Worm (Caenorhabditis elegans) whole organism, L1 larva: Measurements from ENCODE around the gene F15E6.6.

Experiments used
- C04F5.9 ChIP-seq: sonication (generic microtip); optimal IDR thresholded peaks from 2 replicates; lab custom pipeline; 2016; ENCODE audit warnings: missing genetic modification characterization, missing compliant biosample characterization
- F16B12.6 ChIP-seq: fragments of 150-350 bp; optimal IDR thresholded peaks from 2 replicates; lab custom pipeline; 2014; ENCODE audit warnings: missing biosample characterization, missing genetic modification characterization
- aha-1 ChIP-seq: fragments of 150-350 bp; optimal IDR thresholded peaks from 2 replicates; lab custom pipeline; 2014; ENCODE audit warnings: missing biosample characterization, missing genetic modification characterization
- alr-1 ChIP-seq: fragments of 200-800 bp; sonication (Bioruptor generic); optimal IDR thresholded peaks from 2 replicates; lab custom pipeline; 2018; ENCODE audit warnings: borderline replicate concordance, mild to moderate bottlenecking, missing genetic modification characterization, missing compliant biosample characterization
- aly-2 ChIP-seq: fragments of 150-350 bp; optimal IDR thresholded peaks from 2 replicates; lab custom pipeline; 2014; ENCODE audit warnings: missing biosample characterization, missing genetic modification characterization
- blmp-1 ChIP-seq: fragments of 150-350 bp; optimal IDR thresholded peaks from 2 replicates; lab custom pipeline; 2014; ENCODE audit warnings: missing biosample characterization, missing genetic modification characterization
- ceh-90 ChIP-seq: sonication (generic microtip); optimal IDR thresholded peaks from 2 replicates; lab custom pipeline; 2016; ENCODE audit warnings: missing genetic modification characterization, missing compliant biosample characterization
- dpl-1 ChIP-seq, 3 experiments: fragments of 150-350 bp in 2 of 3; sonication (generic microtip) in 1 of 3; optimal IDR thresholded peaks; 2 replicates each; lab custom pipeline; 2014 to 2017; ENCODE audit warnings: missing biosample characterization in 3 of 3, missing genetic modification characterization in 3 of 3, missing genetic modification reagents in 3 of 3
- dsc-1 ChIP-seq: sonication (generic microtip); optimal IDR thresholded peaks from 2 replicates; lab custom pipeline; 2016; ENCODE audit warnings: mild to moderate bottlenecking, missing genetic modification characterization, missing compliant biosample characterization
- efl-1 ChIP-seq, 4 experiments: fragments of 150-350 bp; optimal IDR thresholded peaks in 3 of 4; peaks in 1 of 4; 1 replicate in 1 of 4; 2 replicates in 3 of 4; lab custom pipeline; 2014; ENCODE audit warnings: missing biosample characterization in 2 of 4, missing genetic modification characterization in 2 of 4, missing genetic modification reagents in 2 of 4
- efl-3 ChIP-seq: fragments of 200-800 bp; sonication (Bioruptor generic); optimal IDR thresholded peaks from 2 replicates; lab custom pipeline; 2018; ENCODE audit warnings: mild to moderate bottlenecking, missing genetic modification characterization, missing compliant biosample characterization
- elt-3 ChIP-seq, 6 experiments: fragments of 150-350 bp in 1 of 6; sonication (generic microtip); optimal IDR thresholded peaks; 2 replicates each; lab custom pipeline; 2017 to 2018; ENCODE audit warnings: missing biosample characterization in 6 of 6, missing genetic modification characterization in 6 of 6, inconsistent platforms in 1 of 6
- ets-5 ChIP-seq: fragments of 200-800 bp; sonication (Bioruptor generic); IDR thresholded peaks from 2 replicates; pipeline ENCODE4 v1.3.6; 2022; ENCODE audit warnings: missing genetic modification characterization, missing compliant biosample characterization
- fkh-10 ChIP-seq: sonication (generic microtip); optimal IDR thresholded peaks from 2 replicates; lab custom pipeline; 2017; ENCODE audit warnings: missing biosample characterization, missing genetic modification reagents, missing genetic modification characterization
- fkh-4 ChIP-seq: sonication (generic microtip); optimal IDR thresholded peaks from 2 replicates; lab custom pipeline; 2016; ENCODE audit warnings: missing compliant biosample characterization, missing genetic modification characterization, borderline replicate concordance
- fkh-8 ChIP-seq: sonication (generic microtip); optimal IDR thresholded peaks from 2 replicates; lab custom pipeline; 2016; ENCODE audit warnings: mild to moderate bottlenecking, missing genetic modification characterization, missing compliant biosample characterization
- fos-1 ChIP-seq: fragments of 150-350 bp; optimal IDR thresholded peaks from 2 replicates; lab custom pipeline; 2014; ENCODE audit warnings: missing biosample characterization, missing genetic modification characterization
- grh-1 ChIP-seq: fragments of 200-800 bp; sonication (Bioruptor generic); IDR thresholded peaks from 2 replicates; pipeline ENCODE4 v1.3.6; 2022; ENCODE audit warnings: missing genetic modification reagents, missing genetic modification characterization, missing compliant biosample characterization
- hlh-4 ChIP-seq: sonication (generic microtip); optimal IDR thresholded peaks from 2 replicates; lab custom pipeline; 2016; ENCODE audit warnings: mild to moderate bottlenecking, missing genetic modification characterization, missing compliant biosample characterization
- hpl-2 ChIP-seq: fragments of 150-350 bp; optimal IDR thresholded peaks from 2 replicates; lab custom pipeline; 2014; ENCODE audit warnings: missing biosample characterization, missing genetic modification reagents, missing genetic modification characterization
- irx-1 ChIP-seq: sonication (generic microtip); optimal IDR thresholded peaks from 2 replicates; lab custom pipeline; 2016; ENCODE audit warnings: missing genetic modification characterization, missing compliant biosample characterization
- lin-13 ChIP-seq: fragments of 150-350 bp; optimal IDR thresholded peaks from 2 replicates; lab custom pipeline; 2014; ENCODE audit warnings: missing biosample characterization, missing genetic modification reagents, missing genetic modification characterization
- lin-35 ChIP-seq, 2 experiments: fragments of 150-350 bp; optimal IDR thresholded peaks; 2 replicates each; lab custom pipeline; 2014; ENCODE audit warnings: missing biosample characterization in 2 of 2, missing genetic modification characterization in 2 of 2, missing genetic modification reagents in 2 of 2
- mab-9 ChIP-seq: fragments of 200-800 bp; sonication (Bioruptor generic); IDR thresholded peaks from 2 replicates; pipeline ENCODE4 v1.3.6; 2022; ENCODE audit warnings: missing genetic modification reagents, missing genetic modification characterization, missing compliant biosample characterization
- nhr-28 ChIP-seq: fragments of 150-350 bp; optimal IDR thresholded peaks from 2 replicates; lab custom pipeline; 2014; ENCODE audit warnings: missing biosample characterization, missing genetic modification characterization
- nhr-71 ChIP-seq: sonication (generic microtip); optimal IDR thresholded peaks from 2 replicates; lab custom pipeline; 2016; ENCODE audit warnings: mild to moderate bottlenecking, missing genetic modification characterization, moderate library complexity, missing compliant biosample characterization
- nhr-76 ChIP-seq: sonication (generic microtip); optimal IDR thresholded peaks from 2 replicates; lab custom pipeline; 2017; ENCODE audit warnings: missing biosample characterization, missing genetic modification characterization
- nhr-85 ChIP-seq: sonication (generic microtip); peaks from one replicate; lab custom pipeline; 2016; ENCODE audit warnings: missing genetic modification characterization, inconsistent platforms, missing compliant biosample characterization
- pax-3 ChIP-seq: fragments of 200-800 bp; sonication (Bioruptor generic); optimal IDR thresholded peaks from 2 replicates; lab custom pipeline; 2018; ENCODE audit warnings: mild to moderate bottlenecking, missing genetic modification characterization, moderate library complexity, missing compliant biosample characterization
- pqm-1 ChIP-seq: sonication (generic microtip); optimal IDR thresholded peaks from 3 replicates; lab custom pipeline; 2017; ENCODE audit warnings: missing biosample characterization, missing genetic modification characterization
- rnt-1 ChIP-seq: sonication (generic microtip); optimal IDR thresholded peaks from 2 replicates; lab custom pipeline; 2016; ENCODE audit warnings: mild to moderate bottlenecking, missing genetic modification characterization, moderate library complexity, missing compliant biosample characterization
- snpc-4 ChIP-seq: fragments of 150-350 bp; optimal IDR thresholded peaks from 2 replicates; lab custom pipeline; 2014; ENCODE audit warnings: missing biosample characterization, missing genetic modification characterization
- snu-23 ChIP-seq: sonication (generic microtip); optimal IDR thresholded peaks from 2 replicates; lab custom pipeline; 2016; ENCODE audit warnings: missing genetic modification characterization, missing compliant biosample characterization
- sup-37 ChIP-seq: fragments of 200-800 bp; sonication (Bioruptor generic); optimal IDR thresholded peaks from 2 replicates; lab custom pipeline; 2018; ENCODE audit warnings: mild to moderate bottlenecking, missing genetic modification characterization, missing compliant biosample characterization
- swsn-7 ChIP-seq: sonication (generic microtip); optimal IDR thresholded peaks from 2 replicates; lab custom pipeline; 2016; ENCODE audit warnings: missing genetic modification characterization, missing compliant biosample characterization
- tbx-2 ChIP-seq: sonication (generic microtip); optimal IDR thresholded peaks from 2 replicates; lab custom pipeline; 2016; ENCODE audit warnings: missing genetic modification characterization, missing compliant biosample characterization
- tlp-1 ChIP-seq: fragments of 150-350 bp; optimal IDR thresholded peaks from 2 replicates; lab custom pipeline; 2014; ENCODE audit warnings: missing biosample characterization, missing genetic modification characterization
- unc-130 ChIP-seq: fragments of 150-350 bp; optimal IDR thresholded peaks from 2 replicates; lab custom pipeline; 2017; ENCODE audit warnings: missing biosample characterization, missing genetic modification characterization, inconsistent platforms
- unc-30 ChIP-seq: sonication (generic microtip); optimal IDR thresholded peaks from 2 replicates; lab custom pipeline; 2017; ENCODE audit warnings: missing biosample characterization, missing genetic modification characterization
- unc-62 ChIP-seq: fragments of 150-350 bp; optimal IDR thresholded peaks from 2 replicates; lab custom pipeline; 2014; ENCODE audit warnings: missing biosample characterization, missing genetic modification reagents, missing genetic modification characterization
- unc-86 ChIP-seq: sonication (generic microtip); optimal IDR thresholded peaks from 2 replicates; lab custom pipeline; 2016; ENCODE audit warnings: missing genetic modification characterization, missing compliant biosample characterization
- zip-4 ChIP-seq: fragments of 200-800 bp; sonication (Bioruptor generic); optimal IDR thresholded peaks from 2 replicates; lab custom pipeline; 2018; ENCODE audit warnings: mild to moderate bottlenecking, missing genetic modification characterization, moderate library complexity, missing compliant biosample characterization
- ztf-4 ChIP-seq: fragments of 150-350 bp; optimal IDR thresholded peaks from 2 replicates; lab custom pipeline; 2014; ENCODE audit warnings: missing biosample characterization, missing genetic modification characterization

F15E6.6 gene

DNA sequence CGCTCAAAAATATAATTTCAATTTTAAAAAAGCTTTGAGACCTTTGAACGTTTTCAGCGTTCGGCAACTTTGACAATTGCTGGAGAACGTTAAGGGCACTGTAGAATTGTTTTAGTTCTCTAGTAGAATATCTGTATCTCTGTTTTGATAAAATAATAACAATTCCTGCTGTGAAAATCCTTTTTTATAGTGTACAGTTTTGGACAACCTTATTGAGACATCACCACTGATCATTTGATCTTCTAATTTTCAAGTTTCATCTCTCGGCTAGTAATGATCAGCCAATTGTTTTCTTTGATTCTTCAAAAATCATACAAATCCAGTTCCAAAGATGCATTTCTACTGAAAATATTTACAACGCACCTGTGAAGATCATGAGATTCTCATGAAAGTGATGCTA, 8.6 kb upstream of the F15E6.6 start, which contains the start of gene F15E6.10:
TSS of gene F15E6.10 (plus strand) at position 301 of the 400 bp plus-strand sequence.
- TF ChIP-seq tbx-2 (tag; lab: Kevin White, UChicago) (no peak), snu-23 (GFP tag; lab: Kevin White, UChicago) (no peak), alr-1 (tag; lab: Kevin White, UChicago) (no peak), hpl-2 (GFP tag; lab: Kevin White, UChicago) (no peak), pqm-1 (tag; lab: Kevin White, UChicago) (no peak), unc-86 (tag; lab: Kevin White, UChicago) (no peak), F16B12.6 (tag; lab: Kevin White, UChicago) (no peak), irx-1 (tag; lab: Kevin White, UChicago) (no peak), swsn-7 (tag; lab: Kevin White, UChicago) (no peak), hlh-4 (tag; lab: Kevin White, UChicago) (no peak), unc-130 (tag; lab: Kevin White, UChicago) (no peak), lin-35 (GFP tag; optimal IDR thresholded peaks at IDR 0.05; lab: Kevin White, UChicago) (no peak), sup-37 (GFP tag; lab: Kevin White, UChicago) (no peak), grh-1 (GFP tag; lab: Robert Waterston, UW) (no peak), efl-3 (GFP tag; lab: Kevin White, UChicago) (no peak), snpc-4 (tag; lab: Kevin White, UChicago) (no peak), nhr-76 (tag; lab: Kevin White, UChicago) (no peak), fkh-4 (tag; lab: Kevin White, UChicago) (no peak)
- TF ChIP-seq, all 84 proteins: peak for 0

DNA sequence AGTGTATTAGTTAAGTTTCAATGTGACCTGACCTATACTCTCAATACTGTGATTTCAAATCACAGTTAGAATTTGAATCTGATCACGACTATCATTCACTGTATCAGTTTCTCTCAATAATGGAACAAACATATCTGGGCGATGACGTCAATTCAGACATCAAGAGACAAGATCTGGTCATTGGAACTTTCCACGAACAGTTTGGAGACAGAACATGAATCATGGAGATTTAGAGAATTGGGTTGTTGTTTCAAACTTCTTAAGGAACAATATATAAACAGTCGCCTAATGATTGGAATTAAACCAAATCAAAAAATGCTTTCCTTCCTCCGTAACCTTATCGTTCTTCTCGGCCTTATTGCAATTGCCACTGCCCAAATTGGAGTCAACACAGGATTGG, 7.3 kb upstream of the F15E6.6 start, which contains the start of gene F15E6.4:
TSS of gene F15E6.4 (plus strand) at position 301 of the 400 bp plus-strand sequence.
- TF ChIP-seq aha-1 (tag; lab: Kevin White, UChicago) (no peak), ceh-90 (tag; lab: Kevin White, UChicago) (no peak), mab-9 (no peak), lin-13 (no peak), unc-130 (tag; lab: Kevin White, UChicago) (no peak), C04F5.9 (tag; lab: Kevin White, UChicago) (no peak), blmp-1 (no peak), tlp-1 (tag; lab: Kevin White, UChicago) (no peak), zip-4 (GFP tag; lab: Kevin White, UChicago) (no peak), elt-3 (tag; optimal IDR thresholded peaks at IDR 0.05; lab: Kevin White, UChicago) (no peak), swsn-7 (tag; lab: Kevin White, UChicago) (no peak), nhr-71 (tag; lab: Kevin White, UChicago) (no peak), efl-1 (optimal IDR thresholded peaks at IDR 0.05; lab: Kevin White, UChicago) (no peak), efl-1 (GFP tag; optimal IDR thresholded peaks at IDR 0.05 in 1 of 2; lab: Kevin White, UChicago) (no peak), irx-1 (tag; lab: Kevin White, UChicago) (no peak), fkh-10 (GFP tag; lab: Kevin White, UChicago) (no peak), hlh-4 (tag; lab: Kevin White, UChicago) (no peak), fkh-8 (tag; lab: Kevin White, UChicago) (no peak), unc-62 (GFP tag; lab: Kevin White, UChicago) (no peak), fos-1 (tag; lab: Kevin White, UChicago) (no peak)

DNA sequence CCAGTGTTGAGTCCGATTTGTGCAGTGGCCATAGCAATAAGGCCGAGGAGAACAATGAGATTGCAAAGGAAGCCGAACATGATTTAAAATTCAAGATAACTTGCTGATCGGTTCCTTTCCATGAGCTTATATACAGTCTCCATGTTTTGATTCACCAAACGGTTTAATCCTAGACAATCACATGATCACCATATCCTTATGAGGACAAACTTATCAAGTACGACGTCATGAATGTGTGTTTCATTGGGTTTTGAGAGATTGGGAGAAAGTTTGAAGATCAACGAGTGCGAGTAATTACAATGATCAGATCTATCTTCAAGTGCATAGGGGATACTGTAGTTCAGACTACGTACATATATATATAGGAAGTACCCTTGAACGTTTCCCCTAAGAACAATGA, 6.6 kb upstream of the F15E6.6 start, which contains the start of gene dct-7:
TSS of gene dct-7 (minus strand) at position 101 of the 400 bp plus-strand sequence.
- TF ChIP-seq pax-3 (tag; lab: Kevin White, UChicago) (no peak), lin-13 (no peak), blmp-1 (peak; percentile 60), efl-1 (optimal IDR thresholded peaks at IDR 0.05; lab: Kevin White, UChicago) (no peak), efl-1 (GFP tag; optimal IDR thresholded peaks at IDR 0.05 in 1 of 2; lab: Kevin White, UChicago) (peak in 1 of 2 experiments; percentile 41)

DNA sequence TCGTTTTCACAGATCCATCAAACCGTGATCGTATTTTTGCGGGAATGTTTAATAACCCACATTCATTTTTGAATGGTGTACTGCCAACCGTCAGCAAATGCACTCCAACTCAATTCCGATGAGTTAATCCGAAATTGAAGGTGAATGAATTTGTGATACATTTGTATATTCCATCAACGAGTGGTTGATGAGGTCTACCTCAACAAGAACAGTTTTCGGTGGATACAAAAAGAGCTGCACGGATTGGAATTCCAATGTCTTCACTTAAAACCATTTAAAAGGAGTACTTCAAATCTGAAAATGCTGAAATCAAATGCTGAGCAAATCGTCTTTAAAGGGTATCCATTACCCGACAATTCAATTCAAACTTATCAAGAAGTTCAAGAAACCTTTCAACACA, 5.3 kb upstream of the F15E6.6 start, which contains the start of gene F15E6.5:
TSS of gene F15E6.5 (plus strand) at position 301 of the 400 bp plus-strand sequence.
- TF ChIP-seq efl-3 (GFP tag; lab: Kevin White, UChicago), result no peak
- TF ChIP-seq dsc-1 (tag; lab: Kevin White, UChicago), result no peak
- no peak for TF ChIP-seq ztf-4
- no peak for TF ChIP-seq C04F5.9 (tag; lab: Kevin White, UChicago)
- no peak for TF ChIP-seq F16B12.6 (tag; lab: Kevin White, UChicago)
- TF ChIP-seq blmp-1, result no peak
- no peak for TF ChIP-seq tlp-1 (tag; lab: Kevin White, UChicago)
- no peak for TF ChIP-seq rnt-1 (tag; lab: Kevin White, UChicago)
- TF ChIP-seq ets-5 (GFP tag; lab: Robert Waterston, UW), result no peak
- no peak for TF ChIP-seq nhr-85 (tag; lab: Kevin White, UChicago)
- TF ChIP-seq nhr-28 (tag; lab: Kevin White, UChicago), result no peak
- no peak for TF ChIP-seq aly-2 (tag; lab: Kevin White, UChicago)
- TF ChIP-seq dpl-1 (GFP tag; optimal IDR thresholded peaks at IDR 0.05; lab: Kevin White, UChicago), result no peak
- TF ChIP-seq unc-30 (tag; lab: Kevin White, UChicago), result no peak
- no peak for TF ChIP-seq fkh-8 (tag; lab: Kevin White, UChicago)
